Fruit fly (Drosophila melanogaster): ENCODE results near the gene CG6276.

The CG6276 gene

dm6 chr3R:15292241-15293004 lies 27.4 kb downstream of the CG6276 start:
- TF ChIP-seq CTCF (optimal IDR thresholded peaks at IDR 0.05) = no peak
- TF ChIP-seq CG8478 (optimal IDR thresholded peaks at IDR 0.05) = no peak

- no peak for TF ChIP-seq CG8478 (optimal IDR thresholded peaks at IDR 0.05)
- TF ChIP-seq CTCF (optimal IDR thresholded peaks at IDR 0.05) = no peak
Measured at dm6 chr3R:15291551-15292223, 28.2 kb downstream of the CG6276 start.

dm6 chr3R:15290642-15291118 lies 29.2 kb downstream of the CG6276 start, which contains the start of gene CG45218:
Gene CG45218, minus strand, starts transcription at chr3R:15290799.
- TF ChIP-seq CTCF (optimal IDR thresholded peaks at IDR 0.05) (no peak), CG8478 (optimal IDR thresholded peaks at IDR 0.05) (no peak)

dm6 chr3R:15289828-15290641 lies 29.8 kb downstream of the CG6276 start:
- TF ChIP-seq CTCF (optimal IDR thresholded peaks at IDR 0.05) = no peak
- TF ChIP-seq CG8478 (optimal IDR thresholded peaks at IDR 0.05) = no peak

dm6 chr3R:15288802-15289201 lies 31.1 kb downstream of the CG6276 start:
- TF ChIP-seq CTCF (optimal IDR thresholded peaks at IDR 0.05) (no peak), CG8478 (optimal IDR thresholded peaks at IDR 0.05) (no peak)

dm6 chr3R:15287763-15288162 lies 32.1 kb downstream of the CG6276 start:
- TF ChIP-seq CG8478 (optimal IDR thresholded peaks at IDR 0.05) (no peak), CTCF (optimal IDR thresholded peaks at IDR 0.05) (peak; percentile 51 to 64)

dm6 chr3R:15286693-15287041 lies 33.2 kb downstream of the CG6276 start:
- no peak for TF ChIP-seq CTCF (optimal IDR thresholded peaks at IDR 0.05)
- no peak for TF ChIP-seq CG8478 (optimal IDR thresholded peaks at IDR 0.05)

- peak in 1 of 2 experiments; percentile 32 for TF ChIP-seq CTCF (optimal IDR thresholded peaks at IDR 0.05)
- no peak for TF ChIP-seq CG8478 (optimal IDR thresholded peaks at IDR 0.05)
Measured at dm6 chr3R:15286024-15286692, 33.7 kb downstream of the CG6276 start.

- TF ChIP-seq CG8478 (optimal IDR thresholded peaks at IDR 0.05) (no peak), CTCF (optimal IDR thresholded peaks at IDR 0.05) (no peak)
Measured at dm6 chr3R:15282982-15283809, 36.7 kb downstream of the CG6276 start.

dm6 chr3R:15282326-15282725 lies 37.5 kb downstream of the CG6276 start:
- TF ChIP-seq CG8478 (optimal IDR thresholded peaks at IDR 0.05) (no peak), CTCF (optimal IDR thresholded peaks at IDR 0.05) (no peak)

- TF ChIP-seq CG8478 (optimal IDR thresholded peaks at IDR 0.05) = no peak
- TF ChIP-seq CTCF (optimal IDR thresholded peaks at IDR 0.05) = no peak
Measured at dm6 chr3R:15281335-15281963, 38.4 kb downstream of the CG6276 start.

dm6 chr3R:15280619-15281334 lies 39.1 kb downstream of the CG6276 start:
- TF ChIP-seq CTCF (optimal IDR thresholded peaks at IDR 0.05) (no peak), CG8478 (optimal IDR thresholded peaks at IDR 0.05) (no peak)
